Worm (Caenorhabditis elegans) whole organism, midembryonic: ENCODE data around the gene srz-64.
"Not testable (repeated sequence)": the region's sequence is repeated elsewhere in the genome, so short reads cannot be mapped to it uniquely, and the experiment has no call there.

ENCODE experiments used
- T22C8.4 ChIP-seq: fragments of 200-800 bp; sonication (Bioruptor generic); IDR thresholded peaks from 2 replicates; pipeline ENCODE4 v1.3.6; 2022; ENCODE audit warnings: missing genetic modification characterization, missing compliant biosample characterization
- cog-1 ChIP-seq: sonication (generic microtip); optimal IDR thresholded peaks from 2 replicates; lab custom pipeline; 2016; ENCODE audit warnings: missing genetic modification characterization, missing compliant biosample characterization
- flt-1 ChIP-seq: fragments of 200-800 bp; sonication (Bioruptor generic); IDR thresholded peaks from 2 replicates; pipeline ENCODE4 v1.3.6; 2022; ENCODE audit warnings: missing genetic modification characterization, missing compliant biosample characterization
- klf-2 ChIP-seq: fragments of 200-800 bp; sonication (Bioruptor generic); conservative IDR thresholded peaks from 2 replicates; pipeline ENCODE4 v1.3.6; 2022; ENCODE audit warnings: missing genetic modification reagents, missing genetic modification characterization, missing compliant biosample characterization
- med-1 ChIP-seq: sonication (generic microtip); optimal IDR thresholded peaks from 2 replicates; lab custom pipeline; 2017; ENCODE audit warnings: missing genetic modification characterization, mild to moderate bottlenecking, missing compliant biosample characterization, antibody characterized with exemption, missing genetic modification reagents; ENCODE audit not compliant: insufficient read depth
- ref-1 ChIP-seq: fragments of 200-800 bp; sonication (Bioruptor generic); conservative IDR thresholded peaks from 2 replicates; pipeline ENCODE4 v1.3.6; 2022; ENCODE audit warnings: missing genetic modification reagents, missing genetic modification characterization, missing compliant biosample characterization
- tab-1 ChIP-seq: fragments of 200-800 bp; sonication (Bioruptor generic); IDR thresholded peaks from 2 replicates; pipeline ENCODE4 v1.3.6; 2022; ENCODE audit warnings: missing genetic modification characterization, missing compliant biosample characterization
- ztf-23 ChIP-seq: fragments of 200-800 bp; sonication (Bioruptor generic); IDR thresholded peaks from 2 replicates; pipeline ENCODE4 v1.3.6; 2022; ENCODE audit warnings: missing genetic modification reagents, missing genetic modification characterization, missing compliant biosample characterization
- ztf-29 ChIP-seq: fragments of 200-800 bp; sonication (Bioruptor generic); IDR thresholded peaks from 2 replicates; pipeline ENCODE4 v1.3.6; 2022; ENCODE audit warnings: missing genetic modification reagents, missing genetic modification characterization, missing compliant biosample characterization

srz-64 gene

DNA sequence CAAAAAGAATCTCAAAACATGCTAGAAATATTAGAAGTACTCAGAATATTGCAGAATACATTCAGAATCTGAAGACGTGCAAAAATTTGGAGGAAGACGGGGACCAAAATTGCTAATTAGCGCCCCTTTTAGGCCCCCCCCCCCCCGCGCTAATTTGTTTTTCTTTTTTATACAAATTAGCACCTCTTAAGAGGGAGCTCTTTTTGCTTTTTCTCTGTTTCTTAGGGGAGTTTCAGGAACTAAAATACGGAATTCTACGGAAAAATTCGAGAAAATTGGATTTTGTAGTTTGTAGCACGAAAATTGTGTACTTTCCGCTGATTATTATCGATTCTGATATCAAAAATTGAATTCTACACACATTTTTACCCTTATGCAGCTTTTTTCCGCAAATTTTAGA is 8.5 kb upstream of the srz-64 start, which contains the start of gene glb-31:
TSS of gene glb-31 (minus strand) at position 101 of the 400 bp plus-strand sequence.
- no peak for TF ChIP-seq med-1 (GFP tag; lab: Kevin White, UChicago)
- TF ChIP-seq ref-1 = no peak
- TF ChIP-seq cog-1 (tag; lab: Kevin White, UChicago) = no peak
- no peak for TF ChIP-seq tab-1
- no peak for TF ChIP-seq klf-2 (GFP tag; lab: Robert Waterston, UW)
- no peak for TF ChIP-seq ztf-23 (GFP tag; lab: Robert Waterston, UW)
- no peak for TF ChIP-seq ztf-29 (GFP tag; lab: Robert Waterston, UW)
- no peak for TF ChIP-seq flt-1
- TF ChIP-seq T22C8.4 (GFP tag; lab: Robert Waterston, UW) = no peak

DNA sequence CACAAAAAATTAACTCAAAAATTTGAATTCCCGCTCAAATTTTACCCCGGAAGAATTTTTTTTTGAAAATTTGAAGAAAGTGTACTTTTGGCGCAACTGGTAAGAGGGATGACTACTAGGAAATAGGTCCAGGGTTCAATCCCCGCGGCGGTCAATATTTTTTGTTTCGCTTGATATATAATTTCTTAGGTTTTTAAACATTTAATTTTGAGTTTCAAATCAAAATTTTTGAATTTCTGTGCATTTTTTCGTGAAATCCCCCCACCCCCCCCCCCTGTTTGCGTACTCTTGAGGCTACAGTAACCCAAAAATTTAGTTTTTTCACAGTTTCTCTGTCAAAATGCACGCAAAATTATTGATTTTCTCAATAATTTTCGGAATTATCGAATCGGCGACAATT is 5.1 kb upstream of the srz-64 start, which contains the start of gene Y57G7A.1:
TSS of gene Y57G7A.1 (plus strand) at position 301 of the 400 bp plus-strand sequence.
- no peak for TF ChIP-seq klf-2 (GFP tag; lab: Robert Waterston, UW)
- no peak for TF ChIP-seq ztf-29 (GFP tag; lab: Robert Waterston, UW)

DNA sequence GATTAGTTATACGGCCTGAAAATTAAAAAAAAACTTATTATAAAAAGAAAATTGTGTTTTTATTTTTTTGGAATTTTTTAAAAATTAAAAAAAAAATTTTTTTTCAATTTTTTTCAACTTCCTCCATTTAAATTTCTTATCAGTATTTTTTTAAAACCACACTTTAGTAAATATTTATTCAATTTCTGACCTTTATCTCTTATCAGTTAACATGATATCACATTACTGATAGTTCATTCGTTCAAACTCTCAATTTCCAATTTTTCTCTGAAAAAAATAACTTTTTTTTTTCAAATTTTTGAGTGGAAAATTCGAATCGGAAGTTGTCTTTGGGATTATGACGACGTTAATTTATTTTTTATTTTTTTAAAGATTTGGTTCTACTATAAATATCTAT is 4.6 kb upstream of the srz-64 start:
- TF ChIP-seq ztf-29 (GFP tag; lab: Robert Waterston, UW) (no peak), med-1 (GFP tag; lab: Kevin White, UChicago) (no peak), ztf-23 (GFP tag; lab: Robert Waterston, UW) (no peak), flt-1 (no peak), T22C8.4 (GFP tag; lab: Robert Waterston, UW) (no peak), cog-1 (tag; lab: Kevin White, UChicago) (no peak), tab-1 (no peak), klf-2 (GFP tag; lab: Robert Waterston, UW) (no peak), ref-1 (no peak)

DNA sequence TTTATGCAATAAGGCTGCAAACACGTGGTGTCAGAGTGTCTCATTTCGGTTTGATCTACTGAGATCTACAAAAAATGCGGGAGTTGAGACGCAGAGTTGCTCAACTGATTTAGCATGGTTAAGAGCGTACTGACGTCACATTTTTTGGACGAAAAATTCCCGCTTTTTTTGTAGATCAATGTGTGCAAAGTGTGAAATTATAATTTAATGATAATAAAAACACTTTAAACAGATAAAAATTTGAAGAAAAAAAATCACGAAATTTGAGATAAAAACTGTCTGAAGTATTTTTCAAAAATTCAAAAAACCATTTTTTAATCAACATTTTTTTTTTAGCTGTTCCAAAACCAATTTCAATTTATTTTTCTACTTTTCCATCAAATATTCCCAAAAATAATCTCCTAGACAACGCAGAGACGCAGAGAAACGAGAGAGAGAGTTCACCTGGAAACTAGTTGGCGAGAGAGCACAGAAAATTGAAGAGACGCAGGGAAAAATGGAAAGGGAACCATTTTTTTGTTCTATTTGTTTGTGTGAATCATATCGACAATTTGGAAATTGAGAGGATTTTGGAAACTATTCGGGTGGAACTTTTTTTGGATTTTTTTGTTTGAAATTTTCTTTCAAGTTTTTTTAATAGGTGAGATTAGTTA is 4.1 kb upstream of the srz-64 start:
- no peak for TF ChIP-seq flt-1
- no peak for TF ChIP-seq med-1 (GFP tag; lab: Kevin White, UChicago)
- TF ChIP-seq tab-1 = no peak
- TF ChIP-seq T22C8.4 (GFP tag; lab: Robert Waterston, UW) = no peak
- no peak for TF ChIP-seq cog-1 (tag; lab: Kevin White, UChicago)
- TF ChIP-seq klf-2 (GFP tag; lab: Robert Waterston, UW) = no peak
- no peak for TF ChIP-seq ztf-29 (GFP tag; lab: Robert Waterston, UW)
- no peak for TF ChIP-seq ref-1
- no peak for TF ChIP-seq ztf-23 (GFP tag; lab: Robert Waterston, UW)

- TF ChIP-seq klf-2 (GFP tag; lab: Robert Waterston, UW) (no peak), T22C8.4 (GFP tag; lab: Robert Waterston, UW) (no peak), flt-1 (no peak), med-1 (GFP tag; lab: Kevin White, UChicago) (no peak), ref-1 (no peak), cog-1 (tag; lab: Kevin White, UChicago) (no peak), ztf-29 (GFP tag; lab: Robert Waterston, UW) (no peak), ztf-23 (GFP tag; lab: Robert Waterston, UW) (no peak), tab-1 (no peak)
These were observed 2.7 kb upstream of the srz-64 start, which contains the start of gene Y57G7A.2 for ce11 chrII:1295776-1296175. Gene Y57G7A.2 (plus strand): TSS chrII:1296076.

DNA sequence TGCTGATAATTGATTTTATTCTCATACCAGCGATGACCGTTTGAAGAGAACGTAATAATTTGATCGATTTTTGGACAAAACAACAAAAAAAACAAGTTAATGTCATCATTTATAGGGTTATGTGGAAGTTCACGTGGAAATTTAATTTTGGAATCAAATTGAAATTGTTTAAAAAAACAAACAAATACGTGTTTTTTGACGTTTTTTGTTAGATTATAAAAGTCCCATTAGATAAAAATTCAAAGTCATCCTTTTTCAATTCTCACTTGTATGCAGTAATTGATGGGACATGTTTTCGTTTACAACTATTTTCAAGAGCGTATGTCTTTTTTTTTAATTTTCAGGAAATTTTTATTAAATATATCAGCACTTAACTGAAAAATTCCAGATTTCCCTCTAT is 7.5 kb downstream of the srz-64 start, which contains the start of the genes Y57G7A.6 and Y57G7A.3:
TSS of gene Y57G7A.6 (minus strand) at position 101 of the 400 bp plus-strand sequence.
TSS of gene Y57G7A.3 (plus strand) at position 269 of the 400 bp plus-strand sequence.
- TF ChIP-seq tab-1 = no peak
- TF ChIP-seq ztf-29 (GFP tag; lab: Robert Waterston, UW) = no peak
- no peak for TF ChIP-seq T22C8.4 (GFP tag; lab: Robert Waterston, UW)
- TF ChIP-seq ztf-23 (GFP tag; lab: Robert Waterston, UW) = no peak
- no peak for TF ChIP-seq klf-2 (GFP tag; lab: Robert Waterston, UW)
- TF ChIP-seq med-1 (GFP tag; lab: Kevin White, UChicago) = no peak
- no peak for TF ChIP-seq ref-1

ce11 chrII:1284985-1285384 is 8.1 kb downstream of the srz-64 start:
- TF ChIP-seq ztf-29 (GFP tag; lab: Robert Waterston, UW) = no peak
- TF ChIP-seq tab-1 = no peak
- no peak for TF ChIP-seq ref-1
- TF ChIP-seq med-1 (GFP tag; lab: Kevin White, UChicago) = no peak
- TF ChIP-seq flt-1 = no peak
- no peak for TF ChIP-seq T22C8.4 (GFP tag; lab: Robert Waterston, UW)
- no peak for TF ChIP-seq cog-1 (tag; lab: Kevin White, UChicago)
- TF ChIP-seq klf-2 (GFP tag; lab: Robert Waterston, UW) = no peak
- no peak for TF ChIP-seq ztf-23 (GFP tag; lab: Robert Waterston, UW)

DNA sequence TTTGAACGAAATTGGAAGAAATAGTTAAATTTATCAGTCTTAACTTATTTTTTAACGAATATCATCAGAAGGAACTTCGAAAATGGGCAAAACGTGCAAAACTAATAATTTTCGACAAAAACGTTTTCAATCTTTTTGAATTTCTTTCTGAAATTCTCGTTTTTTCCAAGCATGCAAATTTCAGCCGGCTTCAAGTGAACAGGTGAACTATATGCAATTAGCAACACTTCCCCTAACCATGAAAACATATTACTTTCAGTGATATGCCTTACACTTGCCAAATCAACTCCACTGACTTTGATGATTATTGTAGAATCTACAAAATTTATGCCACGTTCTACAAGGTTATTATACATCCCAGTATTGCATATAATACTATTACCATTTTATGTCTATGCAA is 14.7 kb downstream of the srz-64 start, which contains the start of gene srz-63:
TSS of gene srz-63 (plus strand) at position 301 of the 400 bp plus-strand sequence.
- not testable (repeated sequence) for TF ChIP-seq ref-1; med-1 (GFP tag; lab: Kevin White, UChicago); T22C8.4 (GFP tag; lab: Robert Waterston, UW)

- TF ChIP-seq ztf-29 (GFP tag; lab: Robert Waterston, UW) (no peak), ref-1 (no peak), med-1 (GFP tag; lab: Kevin White, UChicago) (no peak), klf-2 (GFP tag; lab: Robert Waterston, UW) (no peak), flt-1 (no peak), tab-1 (no peak), cog-1 (tag; lab: Kevin White, UChicago) (no peak), T22C8.4 (GFP tag; lab: Robert Waterston, UW) (no peak), ztf-23 (GFP tag; lab: Robert Waterston, UW) (no peak)
These were observed 16.3 kb downstream of the srz-64 start, which contains the start of gene Y57G7A.11 for ce11 chrII:1276778-1277177. Gene Y57G7A.11 (minus strand): TSS chrII:1276878.
